Fruit fly (Drosophila melanogaster) whole organism, embryonic: ENCODE results near the gene CG17029.

Experiments
- Antp ChIP-seq: fragments of 200-800 bp; sonication (Bioruptor generic); optimal IDR thresholded peaks from 3 replicates; lab custom pipeline; 2016; ENCODE audit warnings: missing biosample characterization, missing genetic modification characterization
- BEAF-32 ChIP-seq: fragments of 200-800 bp; sonication (Bioruptor generic); optimal IDR thresholded peaks from 3 replicates; lab custom pipeline; 2017; ENCODE audit warnings: missing biosample characterization, missing genetic modification characterization, mild to moderate bottlenecking, moderate library complexity, missing genetic modification reagents
- CG10431 ChIP-seq: fragments of 200-800 bp; sonication (Bioruptor generic); optimal IDR thresholded peaks from 3 replicates; lab custom pipeline; 2018; ENCODE audit warnings: missing biosample characterization, mild to moderate bottlenecking, missing genetic modification characterization
- CG11398 ChIP-seq: fragments of 200-800 bp; sonication (Bioruptor generic); optimal IDR thresholded peaks from 2 replicates; lab custom pipeline; 2016; ENCODE audit warnings: missing biosample characterization, missing genetic modification characterization
- CG11456 ChIP-seq: fragments of 200-800 bp; sonication (Bioruptor generic); IDR thresholded peaks from 3 replicates; pipeline ENCODE4 v1.3.6; 2022; ENCODE audit warnings: missing biosample characterization, missing genetic modification characterization
- CG12299 ChIP-seq: fragments of 200-800 bp; sonication (Bioruptor generic); optimal IDR thresholded peaks from 2 replicates; lab custom pipeline; 2018; ENCODE audit warnings: missing biosample characterization, mild to moderate bottlenecking, missing genetic modification characterization
- CG13287 ChIP-seq: fragments of 200-800 bp; sonication (Bioruptor generic); IDR thresholded peaks from 2 replicates; pipeline ENCODE4 v1.3.6; 2022; ENCODE audit warnings: missing biosample characterization, missing genetic modification characterization; ENCODE audit not compliant: partially characterized antibody
- CG13624 ChIP-seq: fragments of 200-800 bp; sonication (Bioruptor generic); optimal IDR thresholded peaks from 2 replicates; lab custom pipeline; 2016; ENCODE audit warnings: missing biosample characterization, missing genetic modification characterization
- CG15269 ChIP-seq: fragments of 200-800 bp; sonication (Bioruptor generic); optimal IDR thresholded peaks from 2 replicates; lab custom pipeline; 2018; ENCODE audit warnings: missing biosample characterization, mild to moderate bottlenecking, missing genetic modification characterization, moderate library complexity
- CG15601 ChIP-seq: fragments of 200-800 bp; sonication (Bioruptor generic); optimal IDR thresholded peaks from 3 replicates; lab custom pipeline; 2019; ENCODE audit warnings: missing biosample characterization, mild to moderate bottlenecking, missing genetic modification characterization, moderate library complexity
- CG15696 ChIP-seq: fragments of 200-800 bp; sonication (Bioruptor generic); optimal IDR thresholded peaks from 2 replicates; lab custom pipeline; 2019; ENCODE audit warnings: missing biosample characterization, mild to moderate bottlenecking, missing genetic modification characterization, moderate library complexity
- CG16813 ChIP-seq: fragments of 200-800 bp; sonication (Bioruptor generic); IDR thresholded peaks from 3 replicates; pipeline ENCODE4 v1.3.6; 2022; ENCODE audit warnings: missing biosample characterization, missing genetic modification characterization; ENCODE audit not compliant: partially characterized antibody
- CG17186 ChIP-seq: fragments of 200-800 bp; sonication (Bioruptor generic); optimal IDR thresholded peaks from 3 replicates; lab custom pipeline; 2017; ENCODE audit warnings: missing biosample characterization, missing genetic modification reagents, missing genetic modification characterization
- CG17912 ChIP-seq: fragments of 200-800 bp; sonication (Bioruptor generic); optimal IDR thresholded peaks from 2 replicates; lab custom pipeline; 2018; ENCODE audit warnings: missing biosample characterization, mild to moderate bottlenecking, missing genetic modification characterization
- CG2875 ChIP-seq: fragments of 200-800 bp; sonication (Bioruptor generic); optimal IDR thresholded peaks from 2 replicates; lab custom pipeline; 2017; ENCODE audit warnings: missing biosample characterization, mild to moderate bottlenecking, missing genetic modification characterization, missing genetic modification reagents
- CG3407 ChIP-seq: fragments of 200-800 bp; sonication (Bioruptor generic); optimal IDR thresholded peaks from 2 replicates; lab custom pipeline; 2018; ENCODE audit warnings: missing biosample characterization, mild to moderate bottlenecking, missing genetic modification characterization
- CG43689 ChIP-seq: fragments of 200-800 bp; sonication (Bioruptor generic); IDR thresholded peaks from 2 replicates; pipeline ENCODE4 v1.3.6; 2022; ENCODE audit warnings: missing biosample characterization, missing genetic modification characterization
- CG4404 ChIP-seq: fragments of 200-800 bp; sonication (Bioruptor generic); IDR thresholded peaks from 2 replicates; pipeline ENCODE4 v1.3.6; 2022; ENCODE audit warnings: missing biosample characterization, missing genetic modification characterization
- CG6689 ChIP-seq: fragments of 200-800 bp; sonication (Bioruptor generic); IDR thresholded peaks from 2 replicates; pipeline ENCODE4 v1.3.6; 2022; ENCODE audit warnings: missing biosample characterization, missing genetic modification characterization
- CG6791 ChIP-seq: fragments of 200-800 bp; sonication (Bioruptor generic); IDR thresholded peaks from 3 replicates; pipeline ENCODE4 v1.3.6; 2022; ENCODE audit warnings: missing biosample characterization, missing genetic modification characterization; ENCODE audit not compliant: partially characterized antibody
- CG7372 ChIP-seq: fragments of 200-800 bp; sonication (Bioruptor generic); IDR thresholded peaks from 2 replicates; pipeline ENCODE4 v1.3.6; 2022; ENCODE audit warnings: missing biosample characterization, missing genetic modification characterization
- CG8924 ChIP-seq: fragments of 200-800 bp; optimal IDR thresholded peaks from 3 replicates; lab custom pipeline; 2019; ENCODE audit warnings: missing biosample characterization, mild to moderate bottlenecking, missing genetic modification characterization, moderate library complexity
- CG9609 ChIP-seq: fragments of 200-800 bp; sonication (Bioruptor generic); optimal IDR thresholded peaks from 3 replicates; lab custom pipeline; 2016; ENCODE audit warnings: missing biosample characterization, missing genetic modification characterization
- CG9727 ChIP-seq: fragments of 200-800 bp; sonication (Bioruptor generic); optimal IDR thresholded peaks from 3 replicates; lab custom pipeline; 2017; ENCODE audit warnings: missing biosample characterization, mild to moderate bottlenecking, missing genetic modification characterization
- CG9817 ChIP-seq: fragments of 200-800 bp; sonication (Bioruptor generic); optimal IDR thresholded peaks from 2 replicates; lab custom pipeline; 2018; ENCODE audit warnings: missing biosample characterization, mild to moderate bottlenecking, missing genetic modification characterization, moderate library complexity
- Dad ChIP-seq: fragments of 200-800 bp; sonication (Bioruptor generic); optimal IDR thresholded peaks from 3 replicates; lab custom pipeline; 2016; ENCODE audit warnings: missing biosample characterization, missing genetic modification characterization
- Dip2 ChIP-seq: fragments of 200-800 bp; sonication (Bioruptor generic); IDR thresholded peaks from 2 replicates; pipeline ENCODE4 v1.3.6; 2022; ENCODE audit warnings: missing biosample characterization, missing genetic modification characterization
- Dll ChIP-seq: fragments of 200-800 bp; sonication (Bioruptor generic); IDR thresholded peaks from 4 replicates; pipeline ENCODE4 v1.3.6; 2022; ENCODE audit warnings: missing biosample characterization, missing genetic modification characterization; ENCODE audit not compliant: partially characterized antibody
- E2f2 ChIP-seq: fragments of 200-800 bp; sonication (Bioruptor generic); IDR thresholded peaks from 2 replicates; pipeline ENCODE4 v1.3.6; 2022; ENCODE audit warnings: missing biosample characterization, missing genetic modification characterization
- ERR ChIP-seq: fragments of 200-800 bp; sonication (Bioruptor generic); optimal IDR thresholded peaks from 2 replicates; lab custom pipeline; 2016; ENCODE audit warnings: missing biosample characterization, missing genetic modification characterization
- Fer3 ChIP-seq: fragments of 200-800 bp; sonication (Bioruptor generic); optimal IDR thresholded peaks from 2 replicates; lab custom pipeline; 2018; ENCODE audit warnings: missing biosample characterization, mild to moderate bottlenecking, missing genetic modification characterization, moderate library complexity
- HmgD ChIP-seq: fragments of 200-800 bp; sonication (Bioruptor generic); optimal IDR thresholded peaks from 3 replicates; lab custom pipeline; 2016; ENCODE audit warnings: missing biosample characterization, missing genetic modification characterization
- Hr39 ChIP-seq: fragments of >200 bp; optimal IDR thresholded peaks from 2 replicates; lab custom pipeline; 2017
- Hsf ChIP-seq: fragments of 200-800 bp; sonication (Bioruptor generic); optimal IDR thresholded peaks from 3 replicates; lab custom pipeline; 2016; ENCODE audit warnings: missing biosample characterization, missing genetic modification characterization
- Ptx1 ChIP-seq: fragments of 200-800 bp; sonication (Bioruptor generic); IDR thresholded peaks from 2 replicates; pipeline ENCODE4 v1.3.6; 2022; ENCODE audit warnings: missing biosample characterization, missing genetic modification characterization
- aop ChIP-seq: fragments of 200-800 bp; sonication (Bioruptor generic); IDR thresholded peaks from 2 replicates; pipeline ENCODE4 v1.3.6; 2022; ENCODE audit warnings: missing biosample characterization, missing genetic modification characterization
- ara ChIP-seq: fragments of 200-800 bp; sonication (Bioruptor generic); IDR thresholded peaks from 2 replicates; pipeline ENCODE4 v1.3.6; 2022; ENCODE audit warnings: missing biosample characterization, missing genetic modification characterization
- cato ChIP-seq: fragments of 200-800 bp; sonication (Bioruptor generic); optimal IDR thresholded peaks from 2 replicates; lab custom pipeline; 2016; ENCODE audit warnings: missing biosample characterization, missing genetic modification characterization, borderline replicate concordance
- chn ChIP-seq: fragments of 200-800 bp; sonication (Bioruptor generic); optimal IDR thresholded peaks from 2 replicates; lab custom pipeline; 2016; ENCODE audit warnings: missing biosample characterization, missing genetic modification characterization
- dmrt11E ChIP-seq: fragments of 200-800 bp; sonication (Bioruptor generic); optimal IDR thresholded peaks from 3 replicates; lab custom pipeline; 2018; ENCODE audit warnings: missing biosample characterization, mild to moderate bottlenecking, missing genetic modification characterization, moderate library complexity
- gce ChIP-seq: fragments of 200-800 bp; sonication (Bioruptor generic); IDR thresholded peaks from 3 replicates; pipeline ENCODE4 v1.3.6; 2022; ENCODE audit warnings: missing biosample characterization, missing genetic modification characterization
- hbn ChIP-seq: fragments of 200-800 bp; sonication (Bioruptor generic); IDR thresholded peaks from 2 replicates; pipeline ENCODE4 v1.3.6; 2022; ENCODE audit warnings: missing biosample characterization, missing genetic modification characterization; ENCODE audit not compliant: partially characterized antibody
- nau ChIP-seq: fragments of 200-800 bp; sonication (Bioruptor generic); optimal IDR thresholded peaks from 3 replicates; lab custom pipeline; 2017; ENCODE audit warnings: missing biosample characterization, mild to moderate bottlenecking, missing genetic modification characterization, missing genetic modification reagents
- oc ChIP-seq: fragments of 200-800 bp; sonication (Bioruptor generic); optimal IDR thresholded peaks from 2 replicates; lab custom pipeline; 2018; ENCODE audit warnings: missing biosample characterization, mild to moderate bottlenecking, missing genetic modification characterization, moderate library complexity
- pb ChIP-seq: fragments of 200-800 bp; sonication (Bioruptor generic); optimal IDR thresholded peaks from 3 replicates; lab custom pipeline; 2016; ENCODE audit warnings: missing biosample characterization, missing genetic modification characterization
- phol ChIP-seq: fragments of 200-800 bp; sonication (Bioruptor generic); optimal IDR thresholded peaks from 3 replicates; lab custom pipeline; 2018; ENCODE audit warnings: missing biosample characterization, mild to moderate bottlenecking, missing genetic modification characterization, moderate library complexity
- pros ChIP-seq: fragments of 200-800 bp; sonication (Bioruptor generic); optimal IDR thresholded peaks from 3 replicates; lab custom pipeline; 2019; ENCODE audit warnings: missing biosample characterization, mild to moderate bottlenecking, missing genetic modification characterization, moderate library complexity
- psq ChIP-seq: fragments of 200-800 bp; sonication (Bioruptor generic); optimal IDR thresholded peaks from 2 replicates; lab custom pipeline; 2017; ENCODE audit warnings: missing biosample characterization, missing genetic modification characterization
- run ChIP-seq: fragments of 200-800 bp; sonication (Bioruptor generic); optimal IDR thresholded peaks from 3 replicates; lab custom pipeline; 2018; ENCODE audit warnings: missing biosample characterization, mild to moderate bottlenecking, missing genetic modification characterization
- zfh1 ChIP-seq: fragments of 200-800 bp; sonication (Bioruptor generic); IDR thresholded peaks from 3 replicates; pipeline ENCODE4 v1.3.6; 2022; ENCODE audit warnings: missing biosample characterization, missing genetic modification characterization

CG17029 gene

dm6 chr3L:16001164-16001679, 24.6 kb downstream of the CG17029 start (continued):
- TF ChIP-seq oc (tag; lab: Kevin White, UChicago) (no peak), CG15696 (tag; lab: Kevin White, UChicago) (peak; percentile 13), CG16813 (GFP tag; lab: Robert Waterston, UW) (no peak), HmgD (GFP tag; lab: Kevin White, UChicago) (peak; percentile 72), CG2875 (GFP tag; lab: Kevin White, UChicago) (peak; percentile 27), CG11398 (GFP tag; lab: Kevin White, UChicago) (peak; percentile 56), CG13287 (GFP tag; lab: Robert Waterston, UW) (no peak), zfh1 (peak; percentile 49; the same call in 1 of the 3 replicates), phol (tag; lab: Kevin White, UChicago) (peak; percentile 64), CG6689 (peak; percentile 78), CG8924 (tag; lab: Kevin White, UChicago) (peak; percentile 84), chn (GFP tag; lab: Kevin White, UChicago) (peak; percentile 40), ERR (peak; percentile 72), nau (GFP tag; lab: Kevin White, UChicago) (peak; percentile 58), pb (GFP tag; lab: Kevin White, UChicago) (peak; percentile 60), Ptx1 (GFP tag; lab: Robert Waterston, UW) (peak; percentile 76), E2f2 (GFP tag; lab: Robert Waterston, UW) (peak; percentile 57), CG9727 (GFP tag; lab: Kevin White, UChicago) (peak; percentile 81), Dll (GFP tag; lab: Robert Waterston, UW) (no peak), CG17912 (GFP tag; lab: Kevin White, UChicago) (no peak), CG17186 (no peak), CG9609 (GFP tag; lab: Kevin White, UChicago) (peak; percentile 75), CG7372 (GFP tag; lab: Robert Waterston, UW) (peak; percentile 63), Hr39 (lab: Kevin White, UChicago) (no peak), CG11456 (GFP tag; lab: Robert Waterston, UW) (no peak; the same call in 2 of the 3 replicates), hbn (GFP tag; lab: Robert Waterston, UW) (no peak), CG13624 (peak; percentile 87), CG10431 (GFP tag; lab: Kevin White, UChicago) (no peak), CG15601 (tag; lab: Kevin White, UChicago) (peak; percentile 26), Fer3 (peak; percentile 85), psq (GFP tag; lab: Kevin White, UChicago) (no peak), pros (GFP tag; lab: Kevin White, UChicago) (no peak), CG9817 (tag; lab: Kevin White, UChicago) (peak; percentile 89), Dip2 (GFP tag; lab: Robert Waterston, UW) (no peak), dmrt11E (no peak), Dad (peak; percentile 38), cato (GFP tag; lab: Kevin White, UChicago) (peak; percentile 19), CG43689 (GFP tag; lab: Robert Waterston, UW) (no peak), aop (GFP tag; lab: Robert Waterston, UW) (no peak), Antp (GFP tag; lab: Kevin White, UChicago) (peak; percentile 64), CG3407 (GFP tag; lab: Kevin White, UChicago) (peak; percentile 27), CG12299 (peak; percentile 68), CG4404 (GFP tag; lab: Robert Waterston, UW) (no peak), Hsf (GFP tag; lab: Kevin White, UChicago) (peak; percentile 78), run (tag; lab: Kevin White, UChicago) (no peak), gce (GFP tag; lab: Robert Waterston, UW) (no peak), ara (GFP tag; lab: Robert Waterston, UW) (no peak), CG6791 (GFP tag; lab: Robert Waterston, UW) (no peak), CG15269 (peak; percentile 90), BEAF-32 (no peak)
